Worm (Caenorhabditis elegans) whole organism, L2 larva: ENCODE data around the gene ptr-18.

Experiments
- nhr-6 ChIP-seq: fragments of 150-350 bp; optimal IDR thresholded peaks from 2 replicates; lab custom pipeline; 2014; ENCODE audit warnings: missing biosample characterization, missing genetic modification characterization
- unc-62 ChIP-seq: fragments of 150-350 bp; optimal IDR thresholded peaks from 2 replicates; lab custom pipeline; 2014; ENCODE audit warnings: missing biosample characterization, missing genetic modification reagents, missing genetic modification characterization

ce11 chrII:13022555-13022954 is 57.2 kb downstream of the ptr-18 start:
- no peak for TF ChIP-seq nhr-6 (tag; lab: Kevin White, UChicago)
- no peak for TF ChIP-seq unc-62 (GFP tag; lab: Kevin White, UChicago)
